Fruit fly (Drosophila melanogaster) whole organism, embryonic: ENCODE data around the gene CG11839.

ENCODE experiments used
- Awh ChIP-seq: fragments of 200-800 bp; sonication (Bioruptor generic); IDR thresholded peaks from 2 replicates; pipeline ENCODE4, ENCODE4 v1.3.6; 2022; ENCODE audit warnings: missing biosample characterization, missing genetic modification characterization
- CG10321 ChIP-seq: fragments of 200-800 bp; sonication (Bioruptor generic); IDR thresholded peaks from 2 replicates; pipeline ENCODE4 v1.3.6; 2022; ENCODE audit warnings: missing biosample characterization, missing genetic modification characterization
- CG11247 ChIP-seq: fragments of 200-800 bp; sonication (Bioruptor generic); IDR thresholded peaks from 2 replicates; pipeline ENCODE4 v1.3.6; 2022; ENCODE audit warnings: missing biosample characterization, missing genetic modification characterization
- CG13775 ChIP-seq: fragments of 200-800 bp; sonication (Bioruptor generic); optimal IDR thresholded peaks from 3 replicates; lab custom pipeline; 2017; ENCODE audit warnings: missing biosample characterization, mild to moderate bottlenecking, missing genetic modification characterization
- CG15011 ChIP-seq: fragments of 200-800 bp; sonication (Bioruptor generic); optimal IDR thresholded peaks from 3 replicates; lab custom pipeline; 2018; ENCODE audit warnings: missing biosample characterization, mild to moderate bottlenecking, missing genetic modification characterization
- CG15696 ChIP-seq: fragments of 200-800 bp; sonication (Bioruptor generic); optimal IDR thresholded peaks from 2 replicates; lab custom pipeline; 2019; ENCODE audit warnings: missing biosample characterization, mild to moderate bottlenecking, missing genetic modification characterization, moderate library complexity
- CG17186 ChIP-seq: fragments of 200-800 bp; sonication (Bioruptor generic); optimal IDR thresholded peaks from 3 replicates; lab custom pipeline; 2017; ENCODE audit warnings: missing biosample characterization, missing genetic modification reagents, missing genetic modification characterization
- CG1832 ChIP-seq: fragments of 200-800 bp; sonication (Bioruptor generic); optimal IDR thresholded peaks from 2 replicates; lab custom pipeline; 2017; ENCODE audit warnings: missing biosample characterization, mild to moderate bottlenecking, missing genetic modification characterization, inconsistent platforms
- CG2199 ChIP-seq: fragments of 200-800 bp; sonication (Bioruptor generic); IDR thresholded peaks from 3 replicates; pipeline ENCODE4 v1.3.6; 2022; ENCODE audit warnings: missing biosample characterization, missing genetic modification characterization
- CG33213 ChIP-seq: fragments of 200-800 bp; sonication (Bioruptor generic); optimal IDR thresholded peaks from 3 replicates; lab custom pipeline; 2016; ENCODE audit warnings: missing biosample characterization, missing genetic modification characterization
- CG34224 ChIP-seq: fragments of 200-800 bp; sonication (Bioruptor generic); IDR thresholded peaks from 3 replicates; pipeline ENCODE4 v1.3.6; 2022; ENCODE audit warnings: missing biosample characterization, missing genetic modification characterization; ENCODE audit not compliant: partially characterized antibody
- CG3838 ChIP-seq: fragments of 200-800 bp; sonication (Bioruptor generic); optimal IDR thresholded peaks from 3 replicates; lab custom pipeline; 2016; ENCODE audit warnings: missing biosample characterization, missing genetic modification characterization
- CG4328 ChIP-seq: fragments of 200-800 bp; sonication (Bioruptor generic); optimal IDR thresholded peaks from 3 replicates; lab custom pipeline; 2017; ENCODE audit warnings: missing biosample characterization, missing genetic modification reagents, missing genetic modification characterization
- CG4820 ChIP-seq: fragments of 200-800 bp; sonication (Bioruptor generic); optimal IDR thresholded peaks from 3 replicates; lab custom pipeline; 2016; ENCODE audit warnings: missing biosample characterization, missing genetic modification characterization
- CG6854 ChIP-seq: fragments of 200-800 bp; sonication (Bioruptor generic); optimal IDR thresholded peaks from 3 replicates; lab custom pipeline; 2017; ENCODE audit warnings: missing biosample characterization, mild to moderate bottlenecking, missing genetic modification characterization
- CG7271 ChIP-seq: fragments of 200-800 bp; sonication (Bioruptor generic); optimal IDR thresholded peaks from 2 replicates; lab custom pipeline; 2018; ENCODE audit warnings: missing biosample characterization, mild to moderate bottlenecking, missing genetic modification characterization, moderate library complexity
- CG8281 ChIP-seq: fragments of 200-800 bp; sonication (Bioruptor generic); optimal IDR thresholded peaks from 2 replicates; lab custom pipeline; 2018; ENCODE audit warnings: missing biosample characterization, mild to moderate bottlenecking, missing genetic modification characterization, moderate library complexity
- CG9609 ChIP-seq: fragments of 200-800 bp; sonication (Bioruptor generic); optimal IDR thresholded peaks from 3 replicates; lab custom pipeline; 2016; ENCODE audit warnings: missing biosample characterization, missing genetic modification characterization
- CoRest ChIP-seq: fragments of 200-800 bp; sonication (Bioruptor generic); optimal IDR thresholded peaks from 3 replicates; lab custom pipeline; 2018; ENCODE audit warnings: missing biosample characterization, mild to moderate bottlenecking, missing genetic modification characterization, moderate library complexity
- Dbx ChIP-seq: fragments of 200-800 bp; sonication (Bioruptor generic); IDR thresholded peaks from 3 replicates; pipeline ENCODE4 v1.3.6; 2022; ENCODE audit warnings: missing biosample characterization, missing genetic modification characterization
- HmgD ChIP-seq: fragments of 200-800 bp; sonication (Bioruptor generic); optimal IDR thresholded peaks from 3 replicates; lab custom pipeline; 2016; ENCODE audit warnings: missing biosample characterization, missing genetic modification characterization
- Hmx ChIP-seq: fragments of 200-800 bp; sonication (Bioruptor generic); optimal IDR thresholded peaks from 2 replicates; lab custom pipeline; 2016; ENCODE audit warnings: missing biosample characterization, missing genetic modification characterization
- Jarid2 ChIP-seq: fragments of 200-800 bp; sonication (Bioruptor generic); optimal IDR thresholded peaks from 3 replicates; lab custom pipeline; 2017; ENCODE audit warnings: mild to moderate bottlenecking, missing biosample characterization, missing genetic modification reagents, missing genetic modification characterization
- Med ChIP-seq: fragments of 200-800 bp; sonication (Bioruptor generic); peaks from one replicate; lab custom pipeline; 2016; ENCODE audit warnings: missing biosample characterization, missing genetic modification characterization, mild to moderate bottlenecking, inconsistent platforms, moderate library complexity
- Nf-YA ChIP-seq: fragments of 200-800 bp; sonication (Bioruptor generic); IDR thresholded peaks from 2 replicates; pipeline ENCODE4 v1.3.6; 2022; ENCODE audit warnings: missing biosample characterization, missing genetic modification characterization
- Nf-YC ChIP-seq: fragments of 200-800 bp; optimal IDR thresholded peaks from 3 replicates; lab custom pipeline; 2019; ENCODE audit warnings: missing biosample characterization, mild to moderate bottlenecking, missing genetic modification characterization, moderate library complexity
- Oli ChIP-seq: fragments of 200-800 bp; sonication (Bioruptor generic); optimal IDR thresholded peaks from 2 replicates; lab custom pipeline; 2018; ENCODE audit warnings: missing biosample characterization, mild to moderate bottlenecking, missing genetic modification characterization, moderate library complexity
- ato ChIP-seq: fragments of 200-800 bp; sonication (Bioruptor generic); IDR thresholded peaks from 2 replicates; pipeline ENCODE4 v1.3.6; 2022; ENCODE audit warnings: missing biosample characterization, missing genetic modification characterization; ENCODE audit not compliant: partially characterized antibody
- bbx ChIP-seq: fragments of 200-800 bp; sonication (Bioruptor generic); IDR thresholded peaks from 2 replicates; pipeline ENCODE4 v1.3.6; 2022; ENCODE audit warnings: missing biosample characterization, missing genetic modification characterization; ENCODE audit not compliant: partially characterized antibody
- cato ChIP-seq: fragments of 200-800 bp; sonication (Bioruptor generic); optimal IDR thresholded peaks from 2 replicates; lab custom pipeline; 2016; ENCODE audit warnings: missing biosample characterization, missing genetic modification characterization, borderline replicate concordance
- cg ChIP-seq: fragments of 200-800 bp; sonication (Bioruptor generic); optimal IDR thresholded peaks from 3 replicates; lab custom pipeline; 2019; ENCODE audit warnings: missing biosample characterization, mild to moderate bottlenecking, missing genetic modification characterization, moderate library complexity
- dm ChIP-seq: fragments of 200-800 bp; sonication (Bioruptor generic); optimal IDR thresholded peaks from 3 replicates; lab custom pipeline; 2016; ENCODE audit warnings: missing biosample characterization, missing genetic modification characterization
- fd3F ChIP-seq: fragments of 200-800 bp; sonication (Bioruptor generic); optimal IDR thresholded peaks from 2 replicates; lab custom pipeline; 2018; ENCODE audit warnings: missing biosample characterization, mild to moderate bottlenecking, missing genetic modification characterization, moderate library complexity
- ftz-f1 ChIP-seq: fragments of 200-800 bp; sonication (Bioruptor generic); optimal IDR thresholded peaks from 2 replicates; lab custom pipeline; 2016; ENCODE audit warnings: missing biosample characterization, missing genetic modification characterization
- hkb ChIP-seq, 2 experiments: fragments of 200-800 bp in 1 of 2; fragments of >200 bp in 1 of 2; sonication (Bioruptor generic) in 1 of 2; IDR thresholded peaks in 1 of 2; optimal IDR thresholded peaks in 1 of 2; 2 replicates each; pipeline versions ENCODE4 v1.3.6 to Lab custom; 2017 to 2022; ENCODE audit warnings: missing biosample characterization in 1 of 2, missing genetic modification characterization in 1 of 2
- jing ChIP-seq: fragments of 200-800 bp; sonication (Bioruptor generic); optimal IDR thresholded peaks from 2 replicates; lab custom pipeline; 2018; ENCODE audit warnings: missing biosample characterization, mild to moderate bottlenecking, missing genetic modification characterization
- kni ChIP-seq: fragments of 200-800 bp; sonication (Bioruptor generic); optimal IDR thresholded peaks from 3 replicates; lab custom pipeline; 2017; ENCODE audit warnings: mild to moderate bottlenecking, missing biosample characterization, missing genetic modification reagents, missing genetic modification characterization
- nom ChIP-seq: fragments of 200-800 bp; sonication (Bioruptor generic); optimal IDR thresholded peaks from 2 replicates; lab custom pipeline; 2017; ENCODE audit warnings: missing biosample characterization, missing genetic modification characterization, mild to moderate bottlenecking, moderate library complexity, missing genetic modification reagents
- ro ChIP-seq: fragments of 200-800 bp; sonication (Bioruptor generic); IDR thresholded peaks from 2 replicates; pipeline ENCODE4 v1.3.6; 2022; ENCODE audit warnings: missing biosample characterization, missing genetic modification characterization
- row ChIP-seq: fragments of 200-800 bp; sonication (Bioruptor generic); IDR thresholded peaks from 3 replicates; pipeline ENCODE4 v1.3.6; 2022; ENCODE audit warnings: missing biosample characterization, missing genetic modification characterization
- sens ChIP-seq: fragments of 200-800 bp; sonication (Bioruptor generic); peaks from one replicate; lab custom pipeline; 2016; ENCODE audit warnings: missing biosample characterization, missing genetic modification characterization
- seq ChIP-seq: fragments of 200-800 bp; sonication (Bioruptor generic); IDR thresholded peaks from 2 replicates; pipeline ENCODE4 v1.3.6; 2022; ENCODE audit warnings: missing biosample characterization, missing genetic modification characterization
- stc ChIP-seq: fragments of 200-800 bp; sonication (Bioruptor generic); IDR thresholded peaks from 2 replicates; pipeline ENCODE4 v1.3.6; 2022; ENCODE audit warnings: missing biosample characterization, missing genetic modification characterization
- twi ChIP-seq: fragments of 200-800 bp; optimal IDR thresholded peaks from 2 replicates; lab custom pipeline; 2019; ENCODE audit warnings: missing biosample characterization, mild to moderate bottlenecking, missing genetic modification characterization, moderate library complexity
- wek ChIP-seq: fragments of 200-800 bp; sonication (Bioruptor generic); optimal IDR thresholded peaks from 3 replicates; lab custom pipeline; 2018; ENCODE audit warnings: missing biosample characterization, mild to moderate bottlenecking, missing genetic modification characterization, moderate library complexity
- wor ChIP-seq: fragments of 200-800 bp; sonication (Bioruptor generic); IDR thresholded peaks from 2 replicates; pipeline ENCODE4 v1.3.6; 2022; ENCODE audit warnings: missing biosample characterization, missing genetic modification characterization
- zen ChIP-seq: fragments of 200-800 bp; sonication (Bioruptor generic); optimal IDR thresholded peaks from 3 replicates; lab custom pipeline; 2018; ENCODE audit warnings: missing biosample characterization, mild to moderate bottlenecking, missing genetic modification characterization, moderate library complexity
- zf30C ChIP-seq: fragments of 200-800 bp; sonication (Bioruptor generic); optimal IDR thresholded peaks from 3 replicates; lab custom pipeline; 2018; ENCODE audit warnings: missing biosample characterization, mild to moderate bottlenecking, missing genetic modification characterization

CG11839 gene

dm6 chr3R:25078665-25079064, 8.9 kb downstream of the CG11839 start (continued):
- TF ChIP-seq CG7271 (no peak), HmgD (GFP tag; lab: Kevin White, UChicago) (no peak), CG3838 (GFP tag; lab: Kevin White, UChicago) (no peak), CG13775 (GFP tag; lab: Kevin White, UChicago) (no peak), ro (GFP tag; lab: Robert Waterston, UW) (no peak), Dbx (no peak), dm (GFP tag; lab: Kevin White, UChicago) (no peak), cato (GFP tag; lab: Kevin White, UChicago) (no peak), CG33213 (GFP tag; lab: Kevin White, UChicago) (no peak)
- TF ChIP-seq, all 482 proteins: peak for 4

dm6 chr3R:25080446-25080845, 10.7 kb downstream of the CG11839 start:
- TF ChIP-seq CoRest (tag; lab: Kevin White, UChicago): peak; percentile 43
- no peak for TF ChIP-seq wor (GFP tag; lab: Robert Waterston, UW)
- no peak for TF ChIP-seq hkb (optimal IDR thresholded peaks at IDR 0.05; lab: Kevin White, UChicago)
- TF ChIP-seq hkb (GFP tag; IDR thresholded peaks at IDR 0.05; lab: Robert Waterston, UW): peak; percentile 24; the same call in 1 of the 2 replicates
- peak; percentile 22 for TF ChIP-seq wek
- TF ChIP-seq twi (tag; lab: Kevin White, UChicago): peak; percentile 47
- TF ChIP-seq CG17186 (GFP tag; lab: Kevin White, UChicago): no peak
- peak; percentile 41; the same call in 1 of the 2 replicates for TF ChIP-seq bbx (GFP tag; lab: Robert Waterston, UW)
- TF ChIP-seq stc: peak; percentile 37; the same call in 1 of the 2 replicates
- TF ChIP-seq Jarid2 (GFP tag; lab: Kevin White, UChicago): peak; percentile 92
- TF ChIP-seq CG2199 (GFP tag; lab: Robert Waterston, UW): peak; percentile 75; the same call in 1 of the 3 replicates
- no peak for TF ChIP-seq fd3F
- peak; percentile 40 for TF ChIP-seq cg (GFP tag; lab: Kevin White, UChicago)
- TF ChIP-seq CG8281: no peak
- TF ChIP-seq CG34224 (GFP tag; lab: Robert Waterston, UW): peak; percentile 41; the same call in 1 of the 3 replicates
- TF ChIP-seq Med (GFP tag; lab: Kevin White, UChicago): peak; percentile 80
- peak; percentile 98 for TF ChIP-seq CG10321
- peak; percentile 85 for TF ChIP-seq jing (GFP tag; lab: Kevin White, UChicago)
- TF ChIP-seq CG6854 (GFP tag; lab: Kevin White, UChicago): no peak
- no peak for TF ChIP-seq nom
- TF ChIP-seq zf30C (GFP tag; lab: Kevin White, UChicago): peak; percentile 41
- no peak for TF ChIP-seq CG4820
- no peak for TF ChIP-seq CG15011 (GFP tag; lab: Kevin White, UChicago)
- 0 out of 2 replicates have a peak, but pooled peaks have one; percentile 8 for TF ChIP-seq Awh (GFP tag; lab: Robert Waterston, UW)
- TF ChIP-seq CG4328 (GFP tag; lab: Kevin White, UChicago): no peak
- peak; percentile 99 for TF ChIP-seq Nf-YA
- peak; percentile 44; the same call in 1 of the 2 replicates for TF ChIP-seq seq (GFP tag; lab: Robert Waterston, UW)
- TF ChIP-seq Nf-YC (tag; lab: Kevin White, UChicago): peak; percentile 100
- TF ChIP-seq ftz-f1 (GFP tag; lab: Kevin White, UChicago): peak; percentile 39
- TF ChIP-seq Hmx (GFP tag; lab: Kevin White, UChicago): no peak
- TF ChIP-seq CG11247 (GFP tag; lab: Robert Waterston, UW): no peak
- TF ChIP-seq ato (GFP tag; lab: Robert Waterston, UW): 0 out of 2 replicates have a peak, but pooled peaks have one; percentile 25
- TF ChIP-seq Oli (tag; lab: Kevin White, UChicago): no peak
- no peak for TF ChIP-seq zen (tag; lab: Kevin White, UChicago)
- TF ChIP-seq CG1832 (GFP tag; lab: Kevin White, UChicago): peak; percentile 94
- peak; percentile 20; the same call in 1 of the 3 replicates for TF ChIP-seq row (GFP tag; lab: Robert Waterston, UW)
- TF ChIP-seq sens (GFP tag; lab: Kevin White, UChicago): peak; percentile 37
- no peak for TF ChIP-seq kni (GFP tag; lab: Kevin White, UChicago)
- no peak for TF ChIP-seq CG15696
- TF ChIP-seq CG9609 (GFP tag; lab: Kevin White, UChicago): no peak
